Worm (Caenorhabditis elegans): ENCODE measurements around the gene nrde-2.

The nrde-2 gene

DNA sequence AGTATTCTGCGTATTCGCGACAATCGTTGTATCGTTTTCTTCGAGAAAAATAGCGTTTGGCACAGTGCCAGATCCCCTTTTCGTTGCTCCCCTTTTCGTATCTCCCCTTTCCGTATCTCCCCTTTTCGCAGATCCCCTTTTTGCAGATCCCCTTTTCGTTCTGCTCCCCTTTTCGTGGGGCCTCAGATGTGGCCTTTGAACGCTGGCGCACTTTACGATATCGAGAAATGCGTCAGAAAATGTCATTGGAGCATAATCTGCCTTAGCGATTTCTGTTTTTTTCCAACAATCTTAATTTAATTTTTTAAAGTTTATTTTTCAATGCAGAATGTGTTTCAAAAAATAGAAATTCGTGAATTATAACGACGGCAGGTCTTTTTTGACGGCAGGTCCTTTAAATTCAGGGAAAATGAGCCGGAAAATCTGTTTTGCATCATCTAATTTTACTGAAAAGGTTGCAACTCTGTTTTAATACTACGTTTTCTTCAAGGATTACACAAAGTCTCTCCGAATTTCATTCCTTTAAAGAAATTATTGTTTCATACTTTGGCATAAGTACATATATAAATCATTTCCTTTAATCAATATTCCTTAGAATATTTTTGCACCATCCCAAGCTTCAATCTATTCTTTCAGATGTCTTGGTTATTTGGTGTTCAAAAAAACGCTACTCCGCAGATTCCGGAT is 1.1 kb upstream of the nrde-2 start, which contains the start of gene atad-3 (continued):
- no peak for TF ChIP-seq ama-1 (optimal IDR thresholded peaks at IDR 0.05)
- peak; percentile 93 for TF ChIP-seq nhr-47 (tag; optimal IDR thresholded peaks at IDR 0.05)
- peak; percentile 90 for TF ChIP-seq lir-3 (tag; optimal IDR thresholded peaks at IDR 0.05; ENCODE audit: poor library complexity)
- peak; percentile 64 for TF ChIP-seq ceh-8 (GFP tag; optimal IDR thresholded peaks at IDR 0.05)
- TF ChIP-seq unc-86 (tag; optimal IDR thresholded peaks at IDR 0.05): peak; percentile 90
- TF ChIP-seq C34B4.2 (tag; optimal IDR thresholded peaks at IDR 0.05): no peak
- no peak for TF ChIP-seq pag-3 (tag; optimal IDR thresholded peaks at IDR 0.05; ENCODE audit: borderline replicate concordance, insufficient read depth)
- TF ChIP-seq nhr-90 (tag; optimal IDR thresholded peaks at IDR 0.05; ENCODE audit: poor library complexity): peak; percentile 93
- TF ChIP-seq xbp-1 (tag; optimal IDR thresholded peaks at IDR 0.05): peak; percentile 88
- TF ChIP-seq lin-13 (GFP tag; optimal IDR thresholded peaks at IDR 0.05): peak; percentile 90
- peak; percentile 91 for TF ChIP-seq tbx-2 (tag; optimal IDR thresholded peaks at IDR 0.05)

DNA sequence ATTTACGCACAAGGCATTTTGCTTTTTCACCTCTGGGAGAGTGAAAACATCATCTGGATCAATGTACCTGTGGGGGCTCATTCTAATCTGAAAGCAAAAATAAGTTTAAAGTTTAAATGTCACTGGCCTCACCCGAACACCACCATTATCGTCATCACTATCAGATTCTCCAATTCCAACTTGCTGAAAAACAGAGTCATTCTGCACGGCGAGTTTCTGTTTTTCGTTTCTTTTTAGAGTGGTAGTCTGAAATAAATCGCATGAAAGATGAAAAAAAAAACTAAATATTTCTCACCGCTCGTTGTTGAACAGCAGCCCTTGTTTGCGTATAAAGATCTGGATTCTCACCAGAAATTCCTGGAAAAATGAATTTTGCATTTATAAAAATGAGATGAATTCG is 284 bp downstream of the nrde-2 start:
- no peak for TF ChIP-seq sup-37 (GFP tag; optimal IDR thresholded peaks at IDR 0.05)
- TF ChIP-seq Y116A8C.19 (tag; optimal IDR thresholded peaks at IDR 0.05; ENCODE audit: borderline replicate concordance): no peak
- TF ChIP-seq aly-2 (tag; optimal IDR thresholded peaks at IDR 0.05): no peak
- TF ChIP-seq mab-9 (GFP tag; IDR thresholded peaks at IDR 0.05): no peak
- TF ChIP-seq efl-1 (optimal IDR thresholded peaks at IDR 0.05): no peak
- TF ChIP-seq efl-1 (GFP tag; optimal IDR thresholded peaks at IDR 0.05 in 1 of 2): peak in 1 of 2 experiments; percentile 30

DNA sequence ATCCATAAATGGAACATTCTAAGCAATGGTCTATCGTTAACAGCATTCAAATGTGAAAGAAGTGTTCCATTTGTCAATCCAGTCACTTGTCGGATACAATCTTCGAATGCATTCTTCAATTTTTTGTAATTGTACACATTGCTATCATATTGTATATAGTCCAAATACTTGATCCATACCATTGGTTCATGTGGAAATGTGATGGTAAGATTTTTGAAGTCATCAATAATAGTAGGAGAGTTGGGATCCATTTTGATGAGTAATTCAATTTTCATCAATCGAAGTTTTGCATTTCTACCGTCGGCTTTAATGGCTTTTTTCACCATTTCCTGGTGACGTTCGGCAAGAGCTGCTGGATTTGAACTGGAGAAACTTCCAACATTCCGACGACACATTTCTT is 1.8 kb downstream of the nrde-2 start:
- TF ChIP-seq isw-1 (GFP tag; IDR thresholded peaks at IDR 0.05): no peak
- TF ChIP-seq nhr-11 (tag; optimal IDR thresholded peaks at IDR 0.05): no peak
- no peak for TF ChIP-seq hpl-2 (GFP tag; optimal IDR thresholded peaks at IDR 0.05)
- TF ChIP-seq fkh-4 (tag; optimal IDR thresholded peaks at IDR 0.05; ENCODE audit: borderline replicate concordance): no peak
- TF ChIP-seq snu-23 (GFP tag; optimal IDR thresholded peaks at IDR 0.05): no peak
- no peak for TF ChIP-seq unc-30 (tag; optimal IDR thresholded peaks at IDR 0.05)
- no peak for TF ChIP-seq nhr-20 (tag; optimal IDR thresholded peaks at IDR 0.05)
- no peak for TF ChIP-seq efl-1 (optimal IDR thresholded peaks at IDR 0.05)
- TF ChIP-seq efl-1 (GFP tag; optimal IDR thresholded peaks at IDR 0.05 in 1 of 2): no peak
- TF ChIP-seq aha-1 (tag; optimal IDR thresholded peaks at IDR 0.05): no peak
- no peak for TF ChIP-seq tbx-2 (tag; optimal IDR thresholded peaks at IDR 0.05)
- no peak for TF ChIP-seq ztf-11 (tag; optimal IDR thresholded peaks at IDR 0.05)
- no peak for TF ChIP-seq sox-4 (tag; optimal IDR thresholded peaks at IDR 0.05)

ce11 chrII:10242294-10242693 is 5.1 kb downstream of the nrde-2 start, which contains the start of gene mrps-14:
Gene mrps-14 (minus strand): TSS chrII:10242490.
- TF ChIP-seq lin-13 (GFP tag; optimal IDR thresholded peaks at IDR 0.05) (no peak), pag-3 (tag; optimal IDR thresholded peaks at IDR 0.05; ENCODE audit: borderline replicate concordance, insufficient read depth) (no peak), zag-1 (tag; optimal IDR thresholded peaks at IDR 0.05) (no peak), unc-130 (tag; optimal IDR thresholded peaks at IDR 0.05) (no peak), nhr-20 (tag; optimal IDR thresholded peaks at IDR 0.05) (no peak), unc-30 (tag; optimal IDR thresholded peaks at IDR 0.05) (no peak), mep-1 (tag; optimal IDR thresholded peaks at IDR 0.05) (no peak), nhr-84 (tag; optimal IDR thresholded peaks at IDR 0.05) (no peak), irx-1 (tag; optimal IDR thresholded peaks at IDR 0.05) (no peak), unc-86 (tag; optimal IDR thresholded peaks at IDR 0.05) (no peak), C34B4.2 (tag; optimal IDR thresholded peaks at IDR 0.05) (no peak), nhr-71 (tag; optimal IDR thresholded peaks at IDR 0.05) (no peak), ztf-11 (tag; optimal IDR thresholded peaks at IDR 0.05) (no peak), nhr-237 (tag; optimal IDR thresholded peaks at IDR 0.05) (no peak), fkh-10 (GFP tag; optimal IDR thresholded peaks at IDR 0.05) (no peak)
